Fruit fly (Drosophila melanogaster): ENCODE data around the gene CG12112.

- no peak for TF ChIP-seq h (optimal IDR thresholded peaks at IDR 0.05)
- TF ChIP-seq Myc (optimal IDR thresholded peaks at IDR 0.05) = no peak
- TF ChIP-seq psq (optimal IDR thresholded peaks at IDR 0.05) = no peak
Observed at dm6 chrX:8570848-8571247, 10.9 kb upstream of the CG12112 start, which contains the start of gene CG12111.
